Worm (Caenorhabditis elegans) whole organism, L4 larva: ENCODE data around the gene T28D9.1.

Experiments used
- ceh-20 ChIP-seq: fragments of 200-800 bp; sonication (Bioruptor generic); IDR thresholded peaks from 2 replicates; pipeline ENCODE4 v1.3.6; 2022; ENCODE audit warnings: missing genetic modification reagents, missing genetic modification characterization, missing compliant biosample characterization
- egl-27 ChIP-seq: sonication (generic microtip); optimal IDR thresholded peaks from 3 replicates; lab custom pipeline; 2017; ENCODE audit warnings: missing biosample characterization, missing genetic modification reagents, missing genetic modification characterization
- jun-1 ChIP-seq: fragments of 150-350 bp; optimal IDR thresholded peaks from 2 replicates; lab custom pipeline; 2014; ENCODE audit warnings: missing biosample characterization, missing genetic modification reagents, missing genetic modification characterization
- lim-7 ChIP-seq: fragments of 200-800 bp; sonication (Bioruptor generic); IDR thresholded peaks from 2 replicates; pipeline ENCODE4 v1.3.6; 2022; ENCODE audit warnings: missing genetic modification characterization, missing compliant biosample characterization
- lin-38 ChIP-seq: fragments of 200-800 bp; sonication (Bioruptor generic); IDR thresholded peaks from 2 replicates; pipeline ENCODE4 v1.3.6; 2022; ENCODE audit warnings: missing genetic modification reagents, missing genetic modification characterization, missing compliant biosample characterization
- lin-39 ChIP-seq: fragments of 150-350 bp; optimal IDR thresholded peaks from 2 replicates; lab custom pipeline; 2014; ENCODE audit warnings: missing biosample characterization, missing genetic modification reagents, missing genetic modification characterization
- mdl-1 ChIP-seq, 2 experiments: fragments of 150-350 bp in 1 of 2; sonication (generic microtip) in 1 of 2; optimal IDR thresholded peaks; 2 replicates each; lab custom pipeline; 2014 to 2017; ENCODE audit warnings: missing biosample characterization in 2 of 2, missing genetic modification characterization in 2 of 2
- mdt-29 ChIP-seq: fragments of 200-800 bp; sonication (Bioruptor generic); IDR thresholded peaks from 2 replicates; pipeline ENCODE4 v1.3.6; 2022; ENCODE audit warnings: missing genetic modification reagents, missing genetic modification characterization, missing compliant biosample characterization
- nhr-76 ChIP-seq: fragments of 150-350 bp; optimal IDR thresholded peaks from 2 replicates; lab custom pipeline; 2014; ENCODE audit warnings: missing biosample characterization, missing genetic modification characterization
- pha-4 ChIP-seq, 2 experiments: fragments of 150-350 bp in 1 of 2; fragments of 200-800 bp in 1 of 2; sonication (Bioruptor generic) in 1 of 2; IDR thresholded peaks in 1 of 2; optimal IDR thresholded peaks in 1 of 2; 2 replicates each; pipeline versions ENCODE4 v1.3.6 to Lab custom; 2014 to 2022; ENCODE audit warnings: missing genetic modification characterization in 2 of 2, missing genetic modification reagents in 2 of 2, missing biosample characterization in 1 of 2, missing compliant biosample characterization in 1 of 2
- pqm-1 ChIP-seq: sonication (generic microtip); optimal IDR thresholded peaks from 2 replicates; lab custom pipeline; 2017; ENCODE audit warnings: missing biosample characterization, missing genetic modification characterization
- unc-130 ChIP-seq: sonication (generic microtip); optimal IDR thresholded peaks from 2 replicates; lab custom pipeline; 2016; ENCODE audit warnings: missing genetic modification reagents, missing genetic modification characterization, missing compliant biosample characterization
- unc-62 ChIP-seq, 3 experiments: fragments of 150-350 bp in 1 of 3; sonication (generic microtip); optimal IDR thresholded peaks in 2 of 3; peaks in 1 of 3; 1 replicate in 1 of 3; 2 replicates in 2 of 3; lab custom pipeline; 2014 to 2017; ENCODE audit warnings: missing biosample characterization in 3 of 3, missing genetic modification characterization in 3 of 3, missing genetic modification reagents in 3 of 3, missing genotype in 1 of 3

DNA sequence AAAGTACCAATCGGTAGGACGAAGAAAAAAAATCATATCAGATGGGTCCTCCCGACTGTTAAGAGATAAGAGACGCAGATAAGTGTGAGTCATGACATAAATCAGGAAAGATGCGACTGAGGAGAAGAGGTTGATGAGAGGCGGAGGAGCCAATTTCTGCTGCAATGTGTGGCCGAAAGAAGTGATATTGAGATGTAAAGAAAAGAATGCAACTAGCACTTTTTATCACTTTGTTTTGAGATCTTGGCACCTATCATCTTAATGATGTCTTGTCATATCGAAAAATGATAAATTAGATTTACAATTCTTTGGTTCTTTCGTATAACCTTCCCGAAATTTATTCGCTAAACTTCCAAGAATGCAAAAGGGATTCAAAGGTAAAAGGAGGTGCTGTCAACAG lies 10.1 kb upstream of the T28D9.1 start, which contains the start of gene del-10:
- no peak for TF ChIP-seq unc-62 (GFP tag; optimal IDR thresholded peaks at IDR 0.05 in 1 of 2; lab: Kevin White, UChicago)
- TF ChIP-seq unc-62 (tag; optimal IDR thresholded peaks at IDR 0.05; lab: Kevin White, UChicago) = no peak
- no peak for TF ChIP-seq lin-39 (tag; lab: Kevin White, UChicago)
- no peak for TF ChIP-seq jun-1 (tag; lab: Kevin White, UChicago)
- no peak for TF ChIP-seq nhr-76 (tag; lab: Kevin White, UChicago)
- no peak for TF ChIP-seq mdt-29 (GFP tag; lab: Robert Waterston, UW)
- TF ChIP-seq pqm-1 (tag; lab: Kevin White, UChicago) = no peak
- no peak for TF ChIP-seq lim-7
- no peak for TF ChIP-seq unc-130 (GFP tag; lab: Kevin White, UChicago)
- TF ChIP-seq lin-38 (GFP tag; lab: Robert Waterston, UW) = no peak
- TF ChIP-seq ceh-20 (GFP tag; lab: Robert Waterston, UW) = no peak
- TF ChIP-seq egl-27 (tag; lab: Kevin White, UChicago) = no peak
- no peak for TF ChIP-seq pha-4 (GFP tag; IDR thresholded peaks at IDR 0.05; lab: Robert Waterston, UW)
- no peak for TF ChIP-seq pha-4 (tag; optimal IDR thresholded peaks at IDR 0.05; lab: Kevin White, UChicago)
- TF ChIP-seq mdl-1 (tag; optimal IDR thresholded peaks at IDR 0.05; lab: Kevin White, UChicago) = no peak
